Fruit fly (Drosophila melanogaster) whole organism, prepupa: Measurements from ENCODE around the gene CG13288.

Source experiments
- Blimp-1 ChIP-seq: fragments of 200-800 bp; sonication (Bioruptor generic); optimal IDR thresholded peaks from 3 replicates; lab custom pipeline; 2017; ENCODE audit warnings: missing biosample characterization, missing genetic modification characterization, mild to moderate bottlenecking, moderate library complexity, missing genetic modification reagents
- CG10631 ChIP-seq: fragments of 200-800 bp; sonication (Bioruptor generic); optimal IDR thresholded peaks from 2 replicates; lab custom pipeline; 2016; ENCODE audit warnings: missing biosample characterization, missing genetic modification characterization
- CG10669 ChIP-seq: fragments of 200-800 bp; sonication (Bioruptor generic); optimal IDR thresholded peaks from 3 replicates; lab custom pipeline; 2018; ENCODE audit warnings: missing biosample characterization, mild to moderate bottlenecking, missing genetic modification characterization, moderate library complexity
- CG11294 ChIP-seq: fragments of 200-800 bp; sonication (Bioruptor generic); IDR thresholded peaks from 2 replicates; pipeline ENCODE4 v1.3.6; 2022; ENCODE audit warnings: missing biosample characterization, missing genetic modification characterization
- CG11902 ChIP-seq: fragments of 200-800 bp; sonication (Bioruptor generic); optimal IDR thresholded peaks from 3 replicates; lab custom pipeline; 2016; ENCODE audit warnings: missing biosample characterization, missing genetic modification characterization
- CG15336 ChIP-seq: fragments of 200-800 bp; sonication (Bioruptor generic); IDR thresholded peaks from 2 replicates; pipeline ENCODE4 v1.3.6; 2022; ENCODE audit warnings: missing biosample characterization, missing genetic modification characterization
- CG16779 ChIP-seq: fragments of 200-800 bp; sonication (Bioruptor generic); optimal IDR thresholded peaks from 3 replicates; lab custom pipeline; 2017; ENCODE audit warnings: missing biosample characterization, mild to moderate bottlenecking, missing genetic modification characterization
- CG3032 ChIP-seq: fragments of 200-800 bp; optimal IDR thresholded peaks from 2 replicates; lab custom pipeline; 2019; ENCODE audit warnings: missing biosample characterization, mild to moderate bottlenecking, missing genetic modification characterization, moderate library complexity
- CG31627 ChIP-seq: fragments of 200-800 bp; sonication (Bioruptor generic); optimal IDR thresholded peaks from 3 replicates; lab custom pipeline; 2016; ENCODE audit warnings: missing biosample characterization, missing genetic modification characterization
- CG34406 ChIP-seq: fragments of 200-800 bp; sonication (Bioruptor generic); optimal IDR thresholded peaks from 3 replicates; lab custom pipeline; 2016; ENCODE audit warnings: missing biosample characterization, missing genetic modification characterization
- CG3919 ChIP-seq: fragments of 200-800 bp; sonication (Bioruptor generic); optimal IDR thresholded peaks from 3 replicates; lab custom pipeline; 2016; ENCODE audit warnings: missing biosample characterization, missing genetic modification characterization
- CG4318 ChIP-seq: fragments of 200-800 bp; sonication (Bioruptor generic); optimal IDR thresholded peaks from 3 replicates; lab custom pipeline; 2017; ENCODE audit warnings: missing biosample characterization, mild to moderate bottlenecking, missing genetic modification characterization
- CG6163 ChIP-seq: fragments of 200-800 bp; sonication (Bioruptor generic); IDR thresholded peaks from 3 replicates; pipeline ENCODE4 v1.3.6; 2022; ENCODE audit warnings: missing biosample characterization, missing genetic modification characterization
- CG6276 ChIP-seq: fragments of 200-800 bp; sonication (Bioruptor generic); optimal IDR thresholded peaks from 2 replicates; lab custom pipeline; 2017; ENCODE audit warnings: missing biosample characterization, mild to moderate bottlenecking, missing genetic modification characterization
- CG6808 ChIP-seq: fragments of 200-800 bp; sonication (Bioruptor generic); optimal IDR thresholded peaks from 3 replicates; lab custom pipeline; 2017; ENCODE audit warnings: missing biosample characterization, missing genetic modification characterization, mild to moderate bottlenecking, moderate library complexity, missing genetic modification reagents
- CG7368 ChIP-seq: fragments of 200-800 bp; sonication (Bioruptor generic); optimal IDR thresholded peaks from 3 replicates; lab custom pipeline; 2016; ENCODE audit warnings: missing biosample characterization, missing genetic modification characterization
- CG8119 ChIP-seq: fragments of 200-800 bp; sonication (Bioruptor generic); IDR thresholded peaks from 3 replicates; pipeline ENCODE4 v1.3.6; 2022; ENCODE audit warnings: missing biosample characterization, missing genetic modification characterization
- CG8632 ChIP-seq: fragments of 200-800 bp; sonication (Bioruptor generic); optimal IDR thresholded peaks from 3 replicates; lab custom pipeline; 2016; ENCODE audit warnings: missing biosample characterization, missing genetic modification characterization
- CG9139 ChIP-seq: fragments of 200-800 bp; sonication (Bioruptor generic); optimal IDR thresholded peaks from 3 replicates; lab custom pipeline; 2017; ENCODE audit warnings: missing biosample characterization, mild to moderate bottlenecking, missing genetic modification characterization
- Eip75B ChIP-seq: fragments of 200-800 bp; sonication (Bioruptor generic); optimal IDR thresholded peaks from 3 replicates; lab custom pipeline; 2016; ENCODE audit warnings: missing biosample characterization, missing genetic modification characterization
- Eip93F ChIP-seq: fragments of 200-800 bp; sonication (Bioruptor generic); optimal IDR thresholded peaks from 2 replicates; lab custom pipeline; 2016; ENCODE audit warnings: missing biosample characterization, mild to moderate bottlenecking, missing genetic modification characterization
- Gug ChIP-seq: fragments of 200-800 bp; sonication (Bioruptor generic); IDR thresholded peaks from 2 replicates; pipeline ENCODE4 v1.3.6; 2022; ENCODE audit warnings: missing biosample characterization, missing genetic modification characterization
- Hr38 ChIP-seq: sonication (Bioruptor generic); optimal IDR thresholded peaks from 2 replicates; lab custom pipeline; 2016; ENCODE audit warnings: missing biosample characterization, missing genetic modification characterization
- Hr39 ChIP-seq: fragments of 200-800 bp; sonication (Bioruptor generic); optimal IDR thresholded peaks from 2 replicates; lab custom pipeline; 2016; ENCODE audit warnings: missing biosample characterization, missing genetic modification characterization
- Hr4 ChIP-seq: fragments of 200-800 bp; sonication (Bioruptor generic); optimal IDR thresholded peaks from 3 replicates; lab custom pipeline; 2016; ENCODE audit warnings: missing biosample characterization, missing genetic modification characterization
- Met ChIP-seq: fragments of 200-800 bp; sonication (Bioruptor generic); optimal IDR thresholded peaks from 3 replicates; lab custom pipeline; 2016; ENCODE audit warnings: missing biosample characterization, missing genetic modification characterization
- OdsH ChIP-seq: fragments of 200-800 bp; sonication (Bioruptor generic); optimal IDR thresholded peaks from 3 replicates; lab custom pipeline; 2016; ENCODE audit warnings: missing biosample characterization, missing genetic modification characterization
- Smox ChIP-seq: fragments of 200-800 bp; sonication (Bioruptor generic); optimal IDR thresholded peaks from 3 replicates; lab custom pipeline; 2016; ENCODE audit warnings: missing biosample characterization, missing genetic modification characterization
- Sox14 ChIP-seq: fragments of 200-800 bp; sonication (Bioruptor generic); optimal IDR thresholded peaks from 3 replicates; lab custom pipeline; 2016; ENCODE audit warnings: missing biosample characterization, missing genetic modification characterization
- Sox15 ChIP-seq: fragments of 200-800 bp; sonication (Bioruptor generic); optimal IDR thresholded peaks from 3 replicates; lab custom pipeline; 2016; ENCODE audit warnings: missing biosample characterization, missing genetic modification characterization
- acj6 ChIP-seq: fragments of 200-800 bp; sonication (Bioruptor generic); optimal IDR thresholded peaks from 3 replicates; lab custom pipeline; 2016; ENCODE audit warnings: missing biosample characterization, missing genetic modification characterization
- cyc ChIP-seq: fragments of 200-800 bp; sonication (Bioruptor generic); optimal IDR thresholded peaks from 3 replicates; lab custom pipeline; 2016; ENCODE audit warnings: missing biosample characterization, missing genetic modification characterization
- dac ChIP-seq: fragments of 200-800 bp; sonication (Bioruptor generic); optimal IDR thresholded peaks from 2 replicates; lab custom pipeline; 2017; ENCODE audit warnings: missing biosample characterization, mild to moderate bottlenecking, missing genetic modification characterization
- dsx ChIP-seq: fragments of 200-800 bp; optimal IDR thresholded peaks from 3 replicates; lab custom pipeline; 2019; ENCODE audit warnings: missing biosample characterization, mild to moderate bottlenecking, missing genetic modification characterization, moderate library complexity; ENCODE audit not compliant: poor library complexity, severe bottlenecking
- eg ChIP-seq: fragments of 200-800 bp; sonication (Bioruptor generic); IDR thresholded peaks from 3 replicates; pipeline ENCODE4 v1.3.6; 2022; ENCODE audit warnings: missing biosample characterization, missing genetic modification characterization
- fd59A ChIP-seq: fragments of 200-800 bp; sonication (Bioruptor generic); optimal IDR thresholded peaks from 2 replicates; lab custom pipeline; 2017; ENCODE audit warnings: missing biosample characterization, mild to moderate bottlenecking, missing genetic modification characterization, missing genetic modification reagents
- fd85E ChIP-seq: fragments of 200-800 bp; sonication (Bioruptor generic); optimal IDR thresholded peaks from 3 replicates; lab custom pipeline; 2016; ENCODE audit warnings: missing biosample characterization, missing genetic modification characterization
- fkh ChIP-seq: fragments of 200-800 bp; sonication (Bioruptor generic); optimal IDR thresholded peaks from 3 replicates; lab custom pipeline; 2017; ENCODE audit warnings: missing biosample characterization, mild to moderate bottlenecking, missing genetic modification characterization, moderate library complexity
- lz ChIP-seq: fragments of 200-800 bp; sonication (Bioruptor generic); optimal IDR thresholded peaks from 3 replicates; lab custom pipeline; 2016; ENCODE audit warnings: missing biosample characterization, missing genetic modification characterization
- net ChIP-seq: fragments of 200-800 bp; sonication (Bioruptor generic); optimal IDR thresholded peaks from 3 replicates; lab custom pipeline; 2016; ENCODE audit warnings: missing biosample characterization, missing genetic modification characterization
- pdm3 ChIP-seq: fragments of 200-800 bp; sonication (Bioruptor generic); optimal IDR thresholded peaks from 3 replicates; lab custom pipeline; 2016; ENCODE audit warnings: missing biosample characterization, missing genetic modification characterization
- spab ChIP-seq: fragments of 200-800 bp; sonication (Bioruptor generic); optimal IDR thresholded peaks from 2 replicates; lab custom pipeline; 2017; ENCODE audit warnings: missing biosample characterization, mild to moderate bottlenecking, missing genetic modification characterization, missing genetic modification reagents
- ss ChIP-seq, 2 experiments: fragments of 200-800 bp; sonication (Bioruptor generic); optimal IDR thresholded peaks; 2 replicates in 1 of 2; 3 replicates in 1 of 2; lab custom pipeline; 2017 to 2018; ENCODE audit warnings: mild to moderate bottlenecking in 2 of 2, missing biosample characterization in 2 of 2, missing genetic modification characterization in 2 of 2, moderate library complexity in 1 of 2
- svp ChIP-seq: fragments of 200-800 bp; sonication (Bioruptor generic); peaks from one replicate; lab custom pipeline; 2016; ENCODE audit warnings: missing biosample characterization, missing genetic modification characterization

CG13288 gene

DNA sequence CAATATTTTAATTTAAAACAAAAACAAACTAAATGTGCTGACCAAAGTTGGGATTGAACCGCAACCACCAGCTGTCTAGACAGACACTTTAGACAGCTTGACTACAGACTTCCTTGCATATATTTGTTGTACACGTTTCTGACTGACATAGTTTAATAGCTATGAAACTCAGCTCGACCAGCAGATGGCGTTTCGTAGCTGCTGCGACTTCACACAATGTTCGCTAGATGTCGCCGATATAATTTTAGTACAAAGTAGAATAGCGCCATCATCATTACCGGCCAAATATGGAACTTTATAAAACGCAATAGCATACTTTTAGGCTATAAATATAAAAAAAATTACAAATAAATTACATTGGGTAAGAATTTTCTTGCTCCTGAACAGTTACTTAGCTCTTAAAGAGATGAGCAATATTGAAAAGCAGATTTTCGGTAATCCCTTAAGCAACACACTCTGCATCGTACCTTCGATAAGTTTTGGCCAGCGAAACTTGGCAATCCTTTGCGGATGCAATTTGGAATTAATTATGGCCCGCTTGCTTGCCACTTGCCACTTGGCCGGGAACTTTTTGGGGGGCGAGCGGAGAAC, 37.5 kb upstream of the CG13288 start:
- TF ChIP-seq CG10669 (GFP tag; lab: Kevin White, UChicago) (no peak), CG3919 (peak; percentile 67), lz (GFP tag; lab: Kevin White, UChicago) (no peak), OdsH (GFP tag; lab: Kevin White, UChicago) (peak; percentile 34), CG34406 (GFP tag; lab: Kevin White, UChicago) (no peak), CG6276 (GFP tag; lab: Kevin White, UChicago) (no peak), CG10631 (no peak), Sox14 (peak; percentile 7), CG11902 (GFP tag; lab: Kevin White, UChicago) (peak; percentile 51), Met (peak; percentile 58), CG7368 (GFP tag; lab: Kevin White, UChicago) (peak; percentile 27), CG3032 (tag; lab: Kevin White, UChicago) (no peak), CG6163 (GFP tag; lab: Robert Waterston, UW) (no peak), Eip93F (GFP tag; lab: Kevin White, UChicago) (no peak), net (no peak), acj6 (GFP tag; lab: Kevin White, UChicago) (peak; percentile 12), Hr4 (GFP tag; lab: Kevin White, UChicago) (no peak), CG31627 (GFP tag; lab: Kevin White, UChicago) (peak; percentile 66), CG8632 (GFP tag; lab: Kevin White, UChicago) (no peak), Sox15 (GFP tag; lab: Kevin White, UChicago) (peak; percentile 15), fd59A (no peak), Hr38 (GFP tag; lab: Kevin White, UChicago) (no peak), pdm3 (GFP tag; lab: Kevin White, UChicago) (peak; percentile 8), CG15336 (GFP tag; lab: Robert Waterston, UW) (no peak), CG6808 (GFP tag; lab: Kevin White, UChicago) (peak; percentile 19), Gug (GFP tag; lab: Robert Waterston, UW) (no peak), dac (GFP tag; lab: Kevin White, UChicago) (no peak), Smox (GFP tag; lab: Kevin White, UChicago) (peak; percentile 35), ss (GFP tag; optimal IDR thresholded peaks at IDR 0.05; lab: Kevin White, UChicago) (no peak), cyc (GFP tag; lab: Kevin White, UChicago) (peak; percentile 88), fkh (GFP tag; lab: Kevin White, UChicago) (no peak), svp (peak; percentile 57), eg (GFP tag; lab: Robert Waterston, UW) (peak; percentile 12; the same call in 1 of the 3 replicates), Hr39 (peak; percentile 63), spab (no peak)
- TF ChIP-seq, all 60 proteins: peak for 16

DNA sequence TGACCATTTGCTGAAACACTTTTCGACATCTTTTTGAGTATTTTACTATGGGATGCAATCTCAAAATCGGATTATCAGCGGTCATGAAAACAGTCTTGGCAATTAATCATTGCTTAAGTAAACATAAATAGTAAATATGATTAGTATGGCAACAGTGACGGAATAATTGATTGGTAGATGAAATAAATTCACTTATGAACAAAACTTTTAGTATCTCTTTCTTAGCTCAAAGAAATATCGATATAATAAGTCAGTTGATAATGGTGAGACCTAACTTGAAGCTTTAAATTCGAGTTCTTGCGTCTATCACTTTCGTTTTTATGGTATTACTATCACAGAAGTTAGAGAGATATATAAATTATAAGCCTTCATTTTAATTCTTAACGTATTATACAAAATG, 36.0 kb upstream of the CG13288 start, which contains the start of gene CG5568:
Gene CG5568, plus strand, starts transcription at position 301 of the 400 bp plus-strand sequence.
- no peak for TF ChIP-seq CG9139 (GFP tag; lab: Kevin White, UChicago)
- TF ChIP-seq Smox (GFP tag; lab: Kevin White, UChicago): no peak
- TF ChIP-seq Sox14: no peak
- no peak for TF ChIP-seq Hr39
- no peak for TF ChIP-seq lz (GFP tag; lab: Kevin White, UChicago)
- no peak for TF ChIP-seq Blimp-1
- no peak for TF ChIP-seq dac (GFP tag; lab: Kevin White, UChicago)
- TF ChIP-seq CG11294 (GFP tag; lab: Robert Waterston, UW): no peak
- TF ChIP-seq CG16779 (tag; lab: Kevin White, UChicago): no peak
- TF ChIP-seq CG3919: no peak
- TF ChIP-seq svp: no peak
- no peak for TF ChIP-seq Met
- no peak for TF ChIP-seq CG34406 (GFP tag; lab: Kevin White, UChicago)
- no peak for TF ChIP-seq CG4318 (GFP tag; lab: Kevin White, UChicago)
- TF ChIP-seq dsx (GFP tag; lab: Kevin White, UChicago): no peak
- TF ChIP-seq pdm3 (GFP tag; lab: Kevin White, UChicago): no peak
- no peak for TF ChIP-seq CG8119 (GFP tag; lab: Robert Waterston, UW)
- no peak for TF ChIP-seq fd85E (GFP tag; lab: Kevin White, UChicago)
- no peak for TF ChIP-seq Gug (GFP tag; lab: Robert Waterston, UW)
- TF ChIP-seq Eip75B: no peak
